Worm (Caenorhabditis elegans) whole organism, young adult: Measurements from ENCODE around the gene oac-29.

ENCODE experiments used
- F22D6.2 ChIP-seq: sonication (generic microtip); optimal IDR thresholded peaks from 2 replicates; lab custom pipeline; 2016; ENCODE audit warnings: mild to moderate bottlenecking, missing genetic modification characterization, missing compliant biosample characterization
- F23B12.7 ChIP-seq: sonication (generic microtip); optimal IDR thresholded peaks from 2 replicates; lab custom pipeline; 2017; ENCODE audit warnings: missing genetic modification characterization, mild to moderate bottlenecking, missing compliant biosample characterization, antibody characterized with exemption, moderate library complexity; ENCODE audit not compliant: insufficient read depth
- F49E8.2 ChIP-seq: sonication (generic microtip); optimal IDR thresholded peaks from 3 replicates; lab custom pipeline; 2017; ENCODE audit warnings: missing genetic modification characterization, mild to moderate bottlenecking, missing compliant biosample characterization, antibody characterized with exemption, moderate library complexity; ENCODE audit not compliant: insufficient read depth
- F55B11.4 ChIP-seq: sonication (generic microtip); optimal IDR thresholded peaks from 2 replicates; lab custom pipeline; 2016; ENCODE audit warnings: missing compliant biosample characterization, missing genetic modification characterization, borderline replicate concordance; ENCODE audit not compliant: insufficient read depth
- Y53F4B.3 ChIP-seq: fragments of 200-800 bp; sonication (Bioruptor generic); IDR thresholded peaks from 2 replicates; pipeline ENCODE4 v1.3.6; 2022; ENCODE audit warnings: missing genetic modification reagents, missing genetic modification characterization, missing compliant biosample characterization
- Y53G8AR.9 ChIP-seq: fragments of 200-800 bp; sonication (Bioruptor generic); conservative IDR thresholded peaks from 2 replicates; pipeline ENCODE4 v1.3.6; 2022; ENCODE audit warnings: missing genetic modification reagents, missing genetic modification characterization, missing compliant biosample characterization
- Y67H2A.10 ChIP-seq: fragments of 200-800 bp; sonication (Bioruptor generic); conservative IDR thresholded peaks from 2 replicates; pipeline ENCODE4 v1.3.6; 2022; ENCODE audit warnings: missing genetic modification reagents, missing genetic modification characterization, missing compliant biosample characterization
- Y79H2A.3 ChIP-seq: fragments of 200-800 bp; sonication (Bioruptor generic); conservative IDR thresholded peaks from 2 replicates; pipeline ENCODE4 v1.3.6; 2022; ENCODE audit warnings: missing genetic modification reagents, missing genetic modification characterization, missing compliant biosample characterization
- atf-7 ChIP-seq: sonication (generic microtip); optimal IDR thresholded peaks from 2 replicates; lab custom pipeline; 2017; ENCODE audit warnings: mild to moderate bottlenecking, missing genetic modification characterization, missing compliant biosample characterization
- ccch-3 ChIP-seq: fragments of 200-800 bp; sonication (Bioruptor generic); optimal IDR thresholded peaks from 2 replicates; lab custom pipeline; 2018; ENCODE audit warnings: mild to moderate bottlenecking, missing genetic modification characterization, missing compliant biosample characterization
- cebp-2 ChIP-seq: fragments of 200-800 bp; sonication (Bioruptor generic); IDR thresholded peaks from 2 replicates; pipeline ENCODE4 v1.3.6; 2022; ENCODE audit warnings: missing genetic modification characterization, missing compliant biosample characterization
- ceh-27 ChIP-seq: fragments of 200-800 bp; sonication (Bioruptor generic); optimal IDR thresholded peaks from 2 replicates; lab custom pipeline; 2018; ENCODE audit warnings: mild to moderate bottlenecking, missing genetic modification characterization, moderate library complexity, missing compliant biosample characterization
- ceh-58 ChIP-seq: fragments of 200-800 bp; sonication (Bioruptor generic); IDR thresholded peaks from 2 replicates; pipeline ENCODE4 v1.3.6; 2022; ENCODE audit warnings: missing genetic modification characterization, missing compliant biosample characterization
- die-1 ChIP-seq: sonication (generic microtip); optimal IDR thresholded peaks from 2 replicates; lab custom pipeline; 2016; ENCODE audit warnings: missing genotype, mild to moderate bottlenecking, missing genetic modification characterization, missing compliant biosample characterization
- dox-1 ChIP-seq: fragments of 200-800 bp; sonication (Bioruptor generic); IDR thresholded peaks from 2 replicates; pipeline ENCODE4 v1.3.6; 2022; ENCODE audit warnings: missing genetic modification reagents, missing genetic modification characterization, missing compliant biosample characterization
- dpff-1 ChIP-seq: sonication (generic microtip); optimal IDR thresholded peaks from 2 replicates; lab custom pipeline; 2017; ENCODE audit warnings: mild to moderate bottlenecking, missing genetic modification characterization, missing compliant biosample characterization
- efl-1 ChIP-seq: fragments of 150-350 bp; optimal IDR thresholded peaks from 2 replicates; lab custom pipeline; 2014; ENCODE audit warnings: missing biosample characterization, missing genetic modification reagents, missing genetic modification characterization
- egl-44 ChIP-seq: fragments of 200-800 bp; sonication (Bioruptor generic); IDR thresholded peaks from 2 replicates; pipeline ENCODE4 v1.3.6; 2022; ENCODE audit warnings: missing genetic modification reagents, missing genetic modification characterization, missing compliant biosample characterization
- him-1 ChIP-seq: sonication (generic microtip); optimal IDR thresholded peaks from 2 replicates; lab custom pipeline; 2016; ENCODE audit warnings: missing genotype, missing genetic modification reagents, missing genetic modification characterization, missing compliant biosample characterization
- lag-1 ChIP-seq: fragments of 200-800 bp; sonication (Bioruptor generic); IDR thresholded peaks from 2 replicates; pipeline ENCODE4 v1.3.6; 2022; ENCODE audit warnings: missing genetic modification reagents, missing genetic modification characterization, missing compliant biosample characterization
- lin-26 ChIP-seq: fragments of 200-800 bp; sonication (Bioruptor generic); IDR thresholded peaks from 2 replicates; pipeline ENCODE4 v1.3.6; 2022; ENCODE audit warnings: missing genetic modification reagents, missing genetic modification characterization, missing compliant biosample characterization
- lin-54 ChIP-seq: fragments of 200-800 bp; sonication (Bioruptor generic); optimal IDR thresholded peaks from 2 replicates; lab custom pipeline; 2018; ENCODE audit warnings: mild to moderate bottlenecking, missing genetic modification characterization, missing compliant biosample characterization
- lir-1 ChIP-seq: fragments of 200-800 bp; sonication (Bioruptor generic); conservative IDR thresholded peaks from 2 replicates; pipeline ENCODE4 v1.3.6; 2022; ENCODE audit warnings: missing genetic modification reagents, missing genetic modification characterization, missing compliant biosample characterization
- lsl-1 ChIP-seq: fragments of 200-800 bp; sonication (Bioruptor generic); optimal IDR thresholded peaks from 2 replicates; lab custom pipeline; 2018; ENCODE audit warnings: mild to moderate bottlenecking, missing genetic modification characterization, moderate library complexity, missing compliant biosample characterization
- lsy-27 ChIP-seq: sonication (generic microtip); optimal IDR thresholded peaks from 2 replicates; lab custom pipeline; 2017; ENCODE audit warnings: missing genetic modification characterization, mild to moderate bottlenecking, missing compliant biosample characterization, antibody characterized with exemption, missing genotype, borderline replicate concordance; ENCODE audit not compliant: insufficient read depth
- madf-10 ChIP-seq: sonication (generic microtip); optimal IDR thresholded peaks from 2 replicates; lab custom pipeline; 2016; ENCODE audit warnings: mild to moderate bottlenecking, missing genetic modification characterization, missing compliant biosample characterization
- mxl-1 ChIP-seq: sonication (generic microtip); optimal IDR thresholded peaks from 2 replicates; lab custom pipeline; 2016; ENCODE audit warnings: missing genetic modification characterization, missing compliant biosample characterization
- nhr-179 ChIP-seq: sonication (generic microtip); optimal IDR thresholded peaks from 2 replicates; lab custom pipeline; 2016; ENCODE audit warnings: mild to moderate bottlenecking, missing genetic modification characterization, missing compliant biosample characterization
- nhr-27 ChIP-seq: fragments of 200-800 bp; sonication (Bioruptor generic); optimal IDR thresholded peaks from 2 replicates; lab custom pipeline; 2018; ENCODE audit warnings: mild to moderate bottlenecking, missing genetic modification characterization, moderate library complexity, missing compliant biosample characterization
- nhr-90 ChIP-seq: sonication (generic microtip); optimal IDR thresholded peaks from 2 replicates; lab custom pipeline; 2016; ENCODE audit warnings: missing genotype, mild to moderate bottlenecking, missing genetic modification characterization, missing compliant biosample characterization
- pha-4 ChIP-seq: fragments of 150-350 bp; sonication (generic microtip); optimal IDR thresholded peaks from 2 replicates; lab custom pipeline; 2014; ENCODE audit warnings: missing biosample characterization, missing genetic modification reagents, missing genetic modification characterization
- rpc-1 ChIP-seq, 2 experiments: fragments of 150-350 bp in 1 of 2; sonication (generic microtip) in 1 of 2; optimal IDR thresholded peaks; 2 replicates each; lab custom pipeline; 2014 to 2018; ENCODE audit warnings: missing biosample characterization in 1 of 2, missing genetic modification characterization in 1 of 2, missing genetic modification reagents in 1 of 2, missing genotype in 1 of 2
- sdz-38 ChIP-seq: sonication (generic microtip); optimal IDR thresholded peaks from 2 replicates; lab custom pipeline; 2016; ENCODE audit warnings: missing genotype, missing genetic modification characterization, missing compliant biosample characterization
- snpc-1.1 ChIP-seq: sonication (generic microtip); optimal IDR thresholded peaks from 2 replicates; lab custom pipeline; 2017; ENCODE audit warnings: missing genetic modification characterization, mild to moderate bottlenecking, missing compliant biosample characterization, antibody characterized with exemption, moderate library complexity, missing genotype, missing genetic modification reagents; ENCODE audit not compliant: insufficient read depth
- snpc-1.3 ChIP-seq: sonication (generic microtip); optimal IDR thresholded peaks from 2 replicates; lab custom pipeline; 2017; ENCODE audit warnings: missing genetic modification characterization, mild to moderate bottlenecking, missing compliant biosample characterization, antibody characterized with exemption, moderate library complexity, missing genotype, missing genetic modification reagents; ENCODE audit not compliant: insufficient read depth
- tbx-9 ChIP-seq: sonication (generic microtip); optimal IDR thresholded peaks from 2 replicates; lab custom pipeline; 2016; ENCODE audit warnings: borderline replicate concordance, missing genetic modification characterization, inconsistent platforms, missing compliant biosample characterization
- tlf-1 ChIP-seq: fragments of 200-800 bp; sonication (Bioruptor generic); optimal IDR thresholded peaks from 2 replicates; lab custom pipeline; 2018; ENCODE audit warnings: mild to moderate bottlenecking, missing genetic modification characterization, missing compliant biosample characterization
- ztf-18 ChIP-seq: sonication (generic microtip); optimal IDR thresholded peaks from 2 replicates; lab custom pipeline; 2016; ENCODE audit warnings: missing genotype, mild to moderate bottlenecking, missing genetic modification characterization, missing compliant biosample characterization
- ztf-25 ChIP-seq: fragments of 200-800 bp; sonication (Bioruptor generic); IDR thresholded peaks from 2 replicates; pipeline ENCODE4 v1.3.6; 2022; ENCODE audit warnings: missing genetic modification reagents, missing genetic modification characterization, missing compliant biosample characterization
- ztf-26 ChIP-seq: sonication (generic microtip); optimal IDR thresholded peaks from 2 replicates; lab custom pipeline; 2017; ENCODE audit warnings: missing genetic modification characterization, missing compliant biosample characterization
- ztf-28 ChIP-seq: fragments of 200-800 bp; sonication (Bioruptor generic); IDR thresholded peaks from 2 replicates; pipeline ENCODE4 v1.3.6; 2022; ENCODE audit warnings: missing genetic modification reagents, missing genetic modification characterization, missing compliant biosample characterization

Gene oac-29

DNA sequence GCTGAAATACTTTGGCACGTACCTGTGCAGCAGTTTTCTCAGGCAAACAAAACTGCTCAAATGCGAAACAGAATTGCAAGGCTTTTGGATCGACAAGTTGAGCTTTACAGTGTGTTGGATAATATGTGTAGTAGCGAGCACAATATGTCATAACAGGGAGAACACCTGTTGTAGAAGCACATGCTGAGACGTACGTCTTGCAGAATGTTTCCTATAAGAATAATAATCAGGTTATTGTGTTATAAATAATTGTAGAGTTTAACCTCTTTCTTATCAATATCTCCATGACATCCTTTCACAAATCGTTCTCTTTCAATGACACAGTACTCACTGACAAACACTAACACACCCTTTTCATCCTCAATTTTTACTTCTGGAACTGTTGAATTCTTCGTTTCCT, 7.9 kb downstream of the oac-29 start:
- no peak for TF ChIP-seq nhr-179 (tag; lab: Kevin White, UChicago)
- TF ChIP-seq atf-7 (tag; lab: Kevin White, UChicago): no peak
- TF ChIP-seq madf-10 (tag; lab: Kevin White, UChicago): no peak
- no peak for TF ChIP-seq dpff-1 (tag; lab: Kevin White, UChicago)

- TF ChIP-seq lsy-27: no peak
- no peak for TF ChIP-seq lir-1 (GFP tag; lab: Robert Waterston, UW)
- TF ChIP-seq lsl-1 (GFP tag; lab: Kevin White, UChicago): no peak
- no peak for TF ChIP-seq rpc-1 (optimal IDR thresholded peaks at IDR 0.05; lab: Kevin White, UChicago)
- TF ChIP-seq rpc-1 (tag; optimal IDR thresholded peaks at IDR 0.05; lab: Kevin White, UChicago): no peak
- TF ChIP-seq nhr-90 (tag; lab: Kevin White, UChicago): no peak
- no peak for TF ChIP-seq tbx-9 (tag; lab: Kevin White, UChicago)
These were observed 9.1 kb downstream of the oac-29 start for ce11 chrV:8626406-8626805.

DNA sequence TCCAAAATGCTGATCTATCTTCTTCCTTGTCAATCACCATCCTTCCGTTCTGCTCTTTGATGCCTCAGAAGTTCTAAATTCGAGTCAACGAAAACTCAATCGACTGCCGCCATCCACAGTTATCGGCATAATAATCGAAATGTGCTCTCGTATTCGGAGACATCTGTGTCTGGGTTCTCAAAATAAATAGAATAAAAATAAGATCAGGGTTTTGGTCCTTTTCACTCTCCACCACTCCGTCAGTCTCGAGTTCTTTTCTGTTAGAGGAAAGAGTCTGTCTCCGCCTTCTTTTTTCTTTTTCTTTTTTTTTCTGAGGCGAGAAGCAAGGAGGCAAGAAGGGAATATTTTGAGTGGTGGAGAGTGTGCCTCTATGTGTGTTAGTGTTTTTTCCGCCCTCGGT, 11.7 kb downstream of the oac-29 start, which contains the start of gene F41E6.17:
TSS of gene F41E6.17 (plus strand) at position 348 of the 400 bp plus-strand sequence.
- no peak for TF ChIP-seq Y53F4B.3 (GFP tag; lab: Robert Waterston, UW)
- no peak for TF ChIP-seq ccch-3 (GFP tag; lab: Kevin White, UChicago)
- no peak for TF ChIP-seq mxl-1
- no peak for TF ChIP-seq ceh-27 (GFP tag; lab: Kevin White, UChicago)
- TF ChIP-seq pha-4 (tag; lab: Kevin White, UChicago): no peak
- TF ChIP-seq ztf-26 (tag; lab: Kevin White, UChicago): no peak
- no peak for TF ChIP-seq nhr-27
- no peak for TF ChIP-seq cebp-2 (GFP tag; lab: Robert Waterston, UW)
- TF ChIP-seq ztf-28 (GFP tag; lab: Robert Waterston, UW): no peak
- no peak for TF ChIP-seq dox-1 (GFP tag; lab: Robert Waterston, UW)
- TF ChIP-seq die-1 (tag; lab: Kevin White, UChicago): no peak
- no peak for TF ChIP-seq snpc-1.1 (tag; lab: Kevin White, UChicago)
- no peak for TF ChIP-seq snpc-1.3 (tag; lab: Kevin White, UChicago)
- no peak for TF ChIP-seq efl-1 (GFP tag; lab: Kevin White, UChicago)
- no peak for TF ChIP-seq Y79H2A.3 (GFP tag; lab: Robert Waterston, UW)
- no peak for TF ChIP-seq him-1 (tag; lab: Kevin White, UChicago)
- TF ChIP-seq lin-26 (GFP tag; lab: Robert Waterston, UW): no peak
- TF ChIP-seq, all 124 proteins: peak for 0

ce11 chrV:8622314-8622713, 13.2 kb downstream of the oac-29 start, which contains the start of gene F41E6.1:
F41E6.1 (plus strand) TSS chrV:8622614.
- TF ChIP-seq ztf-25 (GFP tag; lab: Robert Waterston, UW) (no peak), ceh-58 (GFP tag; lab: Robert Waterston, UW) (no peak), F23B12.7 (tag; lab: Kevin White, UChicago) (no peak), ztf-18 (tag; lab: Kevin White, UChicago) (no peak), Y67H2A.10 (no peak), F55B11.4 (tag; lab: Kevin White, UChicago) (no peak), efl-1 (GFP tag; lab: Kevin White, UChicago) (no peak), lin-54 (no peak), egl-44 (GFP tag; lab: Robert Waterston, UW) (no peak), F49E8.2 (tag; lab: Kevin White, UChicago) (no peak), Y53G8AR.9 (GFP tag; lab: Robert Waterston, UW) (no peak), lag-1 (GFP tag; lab: Robert Waterston, UW) (no peak), tlf-1 (GFP tag; lab: Kevin White, UChicago) (no peak), F22D6.2 (tag; lab: Kevin White, UChicago) (no peak), sdz-38 (tag; lab: Kevin White, UChicago) (no peak)
